Worm (Caenorhabditis elegans) whole organism, L1 larva: ENCODE data around the gene spe-44.

Source experiments
- aha-1 ChIP-seq: fragments of 150-350 bp; optimal IDR thresholded peaks from 2 replicates; lab custom pipeline; 2014; ENCODE audit warnings: missing biosample characterization, missing genetic modification characterization
- aly-2 ChIP-seq: fragments of 150-350 bp; optimal IDR thresholded peaks from 2 replicates; lab custom pipeline; 2014; ENCODE audit warnings: missing biosample characterization, missing genetic modification characterization
- blmp-1 ChIP-seq: fragments of 150-350 bp; optimal IDR thresholded peaks from 2 replicates; lab custom pipeline; 2014; ENCODE audit warnings: missing biosample characterization, missing genetic modification characterization
- dsc-1 ChIP-seq: sonication (generic microtip); optimal IDR thresholded peaks from 2 replicates; lab custom pipeline; 2016; ENCODE audit warnings: mild to moderate bottlenecking, missing genetic modification characterization, missing compliant biosample characterization
- egl-27 ChIP-seq, 2 experiments: fragments of 150-350 bp in 1 of 2; sonication (generic microtip); optimal IDR thresholded peaks; 3 replicates each; lab custom pipeline; 2017 to 2018; ENCODE audit warnings: missing biosample characterization in 2 of 2, missing genetic modification characterization in 2 of 2, missing genetic modification reagents in 2 of 2
- elt-3 ChIP-seq, 6 experiments: fragments of 150-350 bp in 1 of 6; sonication (generic microtip); optimal IDR thresholded peaks; 2 replicates each; lab custom pipeline; 2017 to 2018; ENCODE audit warnings: missing biosample characterization in 6 of 6, missing genetic modification characterization in 6 of 6, inconsistent platforms in 1 of 6
- lin-35 ChIP-seq, 2 experiments: fragments of 150-350 bp; optimal IDR thresholded peaks; 2 replicates each; lab custom pipeline; 2014; ENCODE audit warnings: missing biosample characterization in 2 of 2, missing genetic modification characterization in 2 of 2, missing genetic modification reagents in 2 of 2
- nhr-237 ChIP-seq: fragments of 150-350 bp; optimal IDR thresholded peaks from 2 replicates; lab custom pipeline; 2014; ENCODE audit warnings: missing biosample characterization, missing genetic modification characterization
- pag-3 ChIP-seq: sonication (generic microtip); optimal IDR thresholded peaks from 2 replicates; lab custom pipeline; 2017; ENCODE audit warnings: missing genetic modification characterization, mild to moderate bottlenecking, missing compliant biosample characterization, antibody characterized with exemption, borderline replicate concordance; ENCODE audit not compliant: insufficient read depth

ce11 chrIV:12431755-12432154, 22.3 kb downstream of the spe-44 start:
- TF ChIP-seq aha-1 (tag; lab: Kevin White, UChicago) (no peak), elt-3 (tag; optimal IDR thresholded peaks at IDR 0.05; lab: Kevin White, UChicago) (no peak), dsc-1 (tag; lab: Kevin White, UChicago) (no peak), nhr-237 (tag; lab: Kevin White, UChicago) (no peak), lin-35 (GFP tag; optimal IDR thresholded peaks at IDR 0.05; lab: Kevin White, UChicago) (no peak), aly-2 (tag; lab: Kevin White, UChicago) (no peak), egl-27 (tag; optimal IDR thresholded peaks at IDR 0.05; lab: Kevin White, UChicago) (no peak), blmp-1 (no peak), pag-3 (no peak)
